Worm (Caenorhabditis elegans) whole organism, L3 larva: ENCODE results near the gene Y51B9A.9.

Experiments
- ZK546.5 ChIP-seq: sonication (generic microtip); optimal IDR thresholded peaks from 2 replicates; lab custom pipeline; 2017; ENCODE audit warnings: missing biosample characterization, missing genetic modification characterization
- aly-2 ChIP-seq: fragments of 150-350 bp; optimal IDR thresholded peaks from 2 replicates; lab custom pipeline; 2014; ENCODE audit warnings: missing biosample characterization, missing genetic modification characterization
- fkh-2 ChIP-seq: fragments of 150-350 bp; optimal IDR thresholded peaks from 2 replicates; lab custom pipeline; 2014; ENCODE audit warnings: missing biosample characterization, missing genetic modification reagents, missing genetic modification characterization
- fos-1 ChIP-seq: fragments of 150-350 bp; optimal IDR thresholded peaks from 2 replicates; lab custom pipeline; 2014; ENCODE audit warnings: missing biosample characterization, missing genetic modification characterization
- nhr-76 ChIP-seq: fragments of 150-350 bp; sonication (generic microtip); optimal IDR thresholded peaks from 5 replicates; lab custom pipeline; 2014; ENCODE audit warnings: missing biosample characterization, missing genetic modification characterization
- snpc-4 ChIP-seq: fragments of 150-350 bp; optimal IDR thresholded peaks from 2 replicates; lab custom pipeline; 2014; ENCODE audit warnings: missing biosample characterization, missing genetic modification characterization
- unc-62 ChIP-seq: fragments of 150-350 bp; sonication (generic microtip); optimal IDR thresholded peaks from 4 replicates; lab custom pipeline; 2014; ENCODE audit warnings: missing biosample characterization, missing genetic modification reagents, missing genetic modification characterization
- ztf-11 ChIP-seq: fragments of 150-350 bp; optimal IDR thresholded peaks from 2 replicates; lab custom pipeline; 2014; ENCODE audit warnings: missing biosample characterization, missing genetic modification characterization

ce11 chrII:9441838-9442237, 44.4 kb upstream of the Y51B9A.9 start, which contains the start of gene chil-16:
- TF ChIP-seq unc-62 (no peak), aly-2 (tag; lab: Kevin White, UChicago) (no peak), snpc-4 (no peak), fkh-2 (tag; lab: Kevin White, UChicago) (no peak), nhr-76 (tag; lab: Kevin White, UChicago) (no peak), ZK546.5 (tag; lab: Kevin White, UChicago) (no peak), fos-1 (no peak), ztf-11 (tag; lab: Kevin White, UChicago) (no peak)
